Fruit fly (Drosophila melanogaster): Measurements from ENCODE around the gene rod.

The rod gene

DNA sequence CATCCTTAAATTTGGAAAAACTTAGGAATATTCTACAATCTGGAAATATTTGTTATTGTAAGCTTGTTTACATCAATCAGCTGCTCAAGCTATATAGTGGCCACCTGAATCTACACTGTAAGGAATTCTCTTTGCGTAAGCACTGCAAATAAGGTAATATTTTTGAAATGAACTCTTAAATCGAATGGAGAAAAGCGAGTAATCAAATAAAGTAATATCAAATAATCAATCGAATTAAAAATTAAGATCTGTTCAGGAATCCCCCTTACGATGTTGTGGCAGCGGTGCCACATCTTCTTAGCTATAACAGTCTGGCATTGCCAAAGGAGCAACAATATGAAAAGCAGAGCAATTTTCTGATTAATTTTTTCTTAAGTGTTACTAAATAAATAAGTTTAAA lies 35.2 kb downstream of the rod start, which contains the start of the genes Mnat9 and CG1792 (continued):
- peak; percentile 97 for TF ChIP-seq CG14710 (tag; optimal IDR thresholded peaks at IDR 0.05)
- peak; percentile 95 for TF ChIP-seq mirr (GFP tag; optimal IDR thresholded peaks at IDR 0.05)
- peak; percentile 99 for TF ChIP-seq tin (GFP tag; optimal IDR thresholded peaks at IDR 0.05)
- peak; percentile 99 for TF ChIP-seq CG1602 (GFP tag; optimal IDR thresholded peaks at IDR 0.05)
- TF ChIP-seq da (GFP tag; optimal IDR thresholded peaks at IDR 0.05): peak; percentile 98
- TF ChIP-seq Ets97D (GFP tag; optimal IDR thresholded peaks at IDR 0.05): peak; percentile 96
- TF ChIP-seq CG9817 (tag; optimal IDR thresholded peaks at IDR 0.05): peak; percentile 98
- TF ChIP-seq Fer2 (tag; optimal IDR thresholded peaks at IDR 0.05): peak; percentile 96
- TF ChIP-seq ara (GFP tag; IDR thresholded peaks at IDR 0.05): peak; percentile 99
- peak; percentile 93 for TF ChIP-seq CG10267 (tag; optimal IDR thresholded peaks at IDR 0.05)
- TF ChIP-seq Side (GFP tag; optimal IDR thresholded peaks at IDR 0.05): peak; percentile 97
- TF ChIP-seq pb (GFP tag; optimal IDR thresholded peaks at IDR 0.05): peak; percentile 97
- TF ChIP-seq maf-S (GFP tag; optimal IDR thresholded peaks at IDR 0.05): peak; percentile 98
- TF ChIP-seq CG32767 (GFP tag; IDR thresholded peaks at IDR 0.05): peak; percentile 98
- TF ChIP-seq Nf-YC (tag; optimal IDR thresholded peaks at IDR 0.05): peak; percentile 84
- peak in 1 of 2 experiments; percentile 95 for TF ChIP-seq Eip74EF (GFP tag; optimal IDR thresholded peaks at IDR 0.05)
- peak; percentile 87 for TF ChIP-seq CG33557 (GFP tag; optimal IDR thresholded peaks at IDR 0.05)
- TF ChIP-seq gfzf (GFP tag; optimal IDR thresholded peaks at IDR 0.05): peak; percentile 54
- peak; percentile 100 for TF ChIP-seq Med (GFP tag)
- TF ChIP-seq nerfin-2 (GFP tag; IDR thresholded peaks at IDR 0.05; ENCODE audit: partially characterized antibody): no peak
- peak; percentile 99 for TF ChIP-seq HLH54F (GFP tag; optimal IDR thresholded peaks at IDR 0.05)
- peak; percentile 99 for TF ChIP-seq CG33213 (GFP tag; optimal IDR thresholded peaks at IDR 0.05)
- TF ChIP-seq fu2 (GFP tag; optimal IDR thresholded peaks at IDR 0.05): peak; percentile 99
- peak; percentile 95 for TF ChIP-seq croc (GFP tag; conservative IDR thresholded peaks at IDR 0.05)
- TF ChIP-seq CG18476 (GFP tag; optimal IDR thresholded peaks at IDR 0.05): peak; percentile 99
- TF ChIP-seq prd (optimal IDR thresholded peaks at IDR 0.05): no peak
- TF ChIP-seq prd (GFP tag; IDR thresholded peaks at IDR 0.05): peak; percentile 99
- no peak for TF ChIP-seq CG14860 (GFP tag; IDR thresholded peaks at IDR 0.05; ENCODE audit: partially characterized antibody)
- peak; percentile 98 for TF ChIP-seq toy (GFP tag; IDR thresholded peaks at IDR 0.05)
- peak; percentile 98 for TF ChIP-seq CG15269 (tag; optimal IDR thresholded peaks at IDR 0.05)
- peak; percentile 96 for TF ChIP-seq CG9215 (GFP tag; IDR thresholded peaks at IDR 0.05)
- TF ChIP-seq CG3163 (GFP tag; optimal IDR thresholded peaks at IDR 0.05): peak; percentile 88
- TF ChIP-seq exex (tag; optimal IDR thresholded peaks at IDR 0.05): peak; percentile 86
- peak; percentile 100 for TF ChIP-seq CG10366 (GFP tag; IDR thresholded peaks at IDR 0.05)
- TF ChIP-seq CG17568 (GFP tag; optimal IDR thresholded peaks at IDR 0.05): no peak
- TF ChIP-seq CG10543 (GFP tag; optimal IDR thresholded peaks at IDR 0.05): peak; percentile 91
- TF ChIP-seq CG11247 (GFP tag; IDR thresholded peaks at IDR 0.05): peak; percentile 100
- peak; percentile 55 for TF ChIP-seq CG13287 (GFP tag; IDR thresholded peaks at IDR 0.05; ENCODE audit: partially characterized antibody)
- peak; percentile 98 for TF ChIP-seq wor (GFP tag; IDR thresholded peaks at IDR 0.05)
- TF ChIP-seq Hr78 (GFP tag; optimal IDR thresholded peaks at IDR 0.05): peak in 1 of 2 experiments; percentile 82
- peak; percentile 100 for TF ChIP-seq sens (GFP tag)
- peak; percentile 84 for TF ChIP-seq CG8359 (GFP tag; optimal IDR thresholded peaks at IDR 0.05; ENCODE audit: borderline replicate concordance)
- peak; percentile 97 for TF ChIP-seq CG11696 (GFP tag; IDR thresholded peaks at IDR 0.05)
- peak; percentile 95 for TF ChIP-seq ssp (GFP tag; IDR thresholded peaks at IDR 0.05)
- peak; percentile 86 for TF ChIP-seq E2f2 (GFP tag; IDR thresholded peaks at IDR 0.05)
- TF ChIP-seq CG2116 (GFP tag; optimal IDR thresholded peaks at IDR 0.05): peak; percentile 90
- peak; percentile 91 for TF ChIP-seq Hand (GFP tag; optimal IDR thresholded peaks at IDR 0.05)
- no peak for TF ChIP-seq Scr (GFP tag; IDR thresholded peaks at IDR 0.05; ENCODE audit: partially characterized antibody)
- TF ChIP-seq slou (GFP tag; optimal IDR thresholded peaks at IDR 0.05): peak; percentile 97
- peak; percentile 95 for TF ChIP-seq CG6254 (GFP tag; optimal IDR thresholded peaks at IDR 0.05)

Measured in whole organism, embryonic.